In the genomic region with DNA sequence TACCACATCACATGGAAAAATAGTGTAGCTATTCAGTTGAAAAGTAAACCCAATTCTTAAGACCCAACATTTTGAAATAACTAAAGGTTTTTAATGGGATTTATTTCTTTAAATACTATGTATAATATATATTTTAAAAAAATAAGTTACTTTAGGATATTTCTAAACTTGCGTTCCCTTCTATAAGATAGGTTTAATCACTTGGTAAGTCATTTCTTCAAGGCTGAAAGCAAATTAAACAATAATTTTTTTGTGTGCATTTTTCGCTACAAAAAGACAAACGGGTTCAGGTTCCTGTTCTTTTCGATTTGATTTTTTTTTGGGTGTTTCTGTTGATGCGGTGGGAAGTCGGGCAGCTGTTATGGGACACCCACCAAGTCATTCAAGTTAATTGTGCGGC, we compare ENCODE assay signal across 5 fruit fly cellular contexts.
A peak's percentile ranks its signal among the peaks of the same experiment; 100 is the strongest.
TF ChIP-seq lines count a peak whose summit lies in the region.

No protein-coding gene starts in this region.

- TF ChIP-seq CTCF in whole organism, embryonic (GFP tag; optimal IDR thresholded peaks at IDR 0.05; lab: Kevin White, UChicago), result no peak

TF ChIP-seq in whole organism, adult, 20 proteins besides CTCF, POLR2A, EP300 and RAD21:
- no peak for TF ChIP-seq ovo (GFP tag; optimal IDR thresholded peaks at IDR 0.05; lab: Kevin White, UChicago)
- peak; percentile 4 for TF ChIP-seq CG7101 (tag; optimal IDR thresholded peaks at IDR 0.05; lab: Kevin White, UChicago)
- TF ChIP-seq tj (GFP tag; optimal IDR thresholded peaks at IDR 0.05; lab: Kevin White, UChicago), result peak; percentile 76

TF ChIP-seq in whole organism, embryonic, 481 proteins besides CTCF, POLR2A, EP300 and RAD21:
- TF ChIP-seq CkIIα-i1 (GFP tag; IDR thresholded peaks at IDR 0.05; lab: Robert Waterston, UW) (no peak), Dbx (GFP tag; IDR thresholded peaks at IDR 0.05; lab: Robert Waterston, UW) (no peak), PHDP (tag; optimal IDR thresholded peaks at IDR 0.05; lab: Kevin White, UChicago) (no peak), CG18011 (GFP tag; optimal IDR thresholded peaks at IDR 0.05; lab: Kevin White, UChicago) (no peak), CG7839 (tag; optimal IDR thresholded peaks at IDR 0.05; lab: Kevin White, UChicago) (peak; percentile 10), trem (tag; optimal IDR thresholded peaks at IDR 0.05; lab: Kevin White, UChicago) (no peak), CG11093 (GFP tag; IDR thresholded peaks at IDR 0.05; lab: Robert Waterston, UW) (no peak), CG11504 (tag; optimal IDR thresholded peaks at IDR 0.05; lab: Kevin White, UChicago) (peak; percentile 19), gem (tag; optimal IDR thresholded peaks at IDR 0.05; lab: Kevin White, UChicago) (peak; percentile 28), Mes4 (GFP tag; optimal IDR thresholded peaks at IDR 0.05; lab: Kevin White, UChicago) (no peak), CG17328 (GFP tag; IDR thresholded peaks at IDR 0.05; lab: Robert Waterston, UW) (no peak), dmrt99B (tag; optimal IDR thresholded peaks at IDR 0.05; lab: Kevin White, UChicago) (peak; percentile 14), CG2678 (tag; optimal IDR thresholded peaks at IDR 0.05; lab: Kevin White, UChicago) (peak; percentile 24)

TF ChIP-seq in whole organism, prepupa, 60 proteins besides CTCF, POLR2A, EP300 and RAD21 (continues in another document):
- TF ChIP-seq topi (GFP tag; optimal IDR thresholded peaks at IDR 0.05; lab: Kevin White, UChicago) (no peak), salr (GFP tag; optimal IDR thresholded peaks at IDR 0.05; lab: Kevin White, UChicago) (no peak), CG31627 (GFP tag; optimal IDR thresholded peaks at IDR 0.05; lab: Kevin White, UChicago) (no peak), cyc (GFP tag; optimal IDR thresholded peaks at IDR 0.05; lab: Kevin White, UChicago) (no peak), acj6 (GFP tag; optimal IDR thresholded peaks at IDR 0.05; lab: Kevin White, UChicago) (no peak), Lpt (GFP tag; optimal IDR thresholded peaks at IDR 0.05; lab: Kevin White, UChicago) (no peak), CG16779 (tag; optimal IDR thresholded peaks at IDR 0.05; lab: Kevin White, UChicago) (no peak), fd59A (GFP tag; optimal IDR thresholded peaks at IDR 0.05; lab: Kevin White, UChicago) (no peak), Ets96B (tag; optimal IDR thresholded peaks at IDR 0.05; lab: Kevin White, UChicago) (peak; percentile 19), Hr38 (GFP tag; optimal IDR thresholded peaks at IDR 0.05; lab: Kevin White, UChicago) (no peak), achi (GFP tag; optimal IDR thresholded peaks at IDR 0.05; lab: Kevin White, UChicago) (no peak), Met (GFP tag; optimal IDR thresholded peaks at IDR 0.05; lab: Kevin White, UChicago) (no peak), CG3032 (tag; optimal IDR thresholded peaks at IDR 0.05; lab: Kevin White, UChicago) (no peak), net (GFP tag; optimal IDR thresholded peaks at IDR 0.05; lab: Kevin White, UChicago) (no peak), eg (GFP tag; IDR thresholded peaks at IDR 0.05; lab: Robert Waterston, UW) (peak; percentile 54; the same call in 2 of the 3 replicates), CG7368 (GFP tag; optimal IDR thresholded peaks at IDR 0.05; lab: Kevin White, UChicago) (no peak), pdm3 (GFP tag; optimal IDR thresholded peaks at IDR 0.05; lab: Kevin White, UChicago) (no peak), CG6854 (GFP tag; optimal IDR thresholded peaks at IDR 0.05; lab: Kevin White, UChicago) (no peak), OdsH (GFP tag; optimal IDR thresholded peaks at IDR 0.05; lab: Kevin White, UChicago) (peak; percentile 10), vri (GFP tag; optimal IDR thresholded peaks at IDR 0.05; lab: Kevin White, UChicago) (no peak), esn (GFP tag; optimal IDR thresholded peaks at IDR 0.05; lab: Kevin White, UChicago) (no peak), CG11762 (GFP tag; optimal IDR thresholded peaks at IDR 0.05; lab: Kevin White, UChicago; ENCODE audit: insufficient read depth) (no peak), lz (GFP tag; optimal IDR thresholded peaks at IDR 0.05; lab: Kevin White, UChicago) (no peak), Eip75B (GFP tag; optimal IDR thresholded peaks at IDR 0.05; lab: Kevin White, UChicago) (no peak), CG3919 (GFP tag; optimal IDR thresholded peaks at IDR 0.05; lab: Kevin White, UChicago) (peak; percentile 0)

TF ChIP-seq in whole organism, pupa, 21 proteins besides CTCF, POLR2A, EP300 and RAD21:
- TF ChIP-seq CG10348 (GFP tag; IDR thresholded peaks at IDR 0.05; lab: Robert Waterston, UW) (no peak), CG8159 (tag; optimal IDR thresholded peaks at IDR 0.05; lab: Kevin White, UChicago) (peak; percentile 28), CG8301 (tag; optimal IDR thresholded peaks at IDR 0.05; lab: Kevin White, UChicago) (peak; percentile 52), CG15710 (tag; optimal IDR thresholded peaks at IDR 0.05; lab: Kevin White, UChicago) (no peak), CG34367 (tag; optimal IDR thresholded peaks at IDR 0.05; lab: Kevin White, UChicago) (no peak), Ets98B (GFP tag; IDR thresholded peaks at IDR 0.05; lab: Robert Waterston, UW) (no peak), CG9948 (tag; optimal IDR thresholded peaks at IDR 0.05; lab: Kevin White, UChicago) (peak; percentile 19), CG32121 (GFP tag; IDR thresholded peaks at IDR 0.05; lab: Robert Waterston, UW) (no peak), Pif1B (GFP tag; optimal IDR thresholded peaks at IDR 0.05; lab: Kevin White, UChicago) (no peak), CG14655 (GFP tag; optimal IDR thresholded peaks at IDR 0.05; lab: Kevin White, UChicago) (peak; percentile 56), fd96Ca (GFP tag; IDR thresholded peaks at IDR 0.05; lab: Robert Waterston, UW) (no peak), CG4496 (GFP tag; IDR thresholded peaks at IDR 0.05; lab: Robert Waterston, UW) (no peak), CG12605 (GFP tag; IDR thresholded peaks at IDR 0.05; lab: Robert Waterston, UW) (no peak), rn (GFP tag; IDR thresholded peaks at IDR 0.05; lab: Robert Waterston, UW) (no peak), Snoo (tag; optimal IDR thresholded peaks at IDR 0.05; lab: Kevin White, UChicago) (no peak), CG13204 (GFP tag; optimal IDR thresholded peaks at IDR 0.05; lab: Kevin White, UChicago) (no peak), EcR (GFP tag; optimal IDR thresholded peaks at IDR 0.05; lab: Kevin White, UChicago) (no peak), Pif1A (GFP tag; optimal IDR thresholded peaks at IDR 0.05; lab: Kevin White, UChicago) (no peak), gl (tag; optimal IDR thresholded peaks at IDR 0.05; lab: Kevin White, UChicago) (no peak), CG17806 (tag; optimal IDR thresholded peaks at IDR 0.05; lab: Kevin White, UChicago) (peak; percentile 19), D1 (tag; optimal IDR thresholded peaks at IDR 0.05; lab: Kevin White, UChicago) (no peak)

TF ChIP-seq in whole organism, wandering third instar larva, 38 proteins besides CTCF, POLR2A, EP300 and RAD21:
- peak; percentile 24 for TF ChIP-seq HLH106 (tag; optimal IDR thresholded peaks at IDR 0.05; lab: Kevin White, UChicago)
- TF ChIP-seq psq (GFP tag; optimal IDR thresholded peaks at IDR 0.05; lab: Kevin White, UChicago), result no peak
